Worm (Caenorhabditis elegans) whole organism, dauer: ENCODE results near the gene dlat-1.

Experiments
- unc-62 ChIP-seq: sonication (generic microtip); optimal IDR thresholded peaks from 2 replicates; lab custom pipeline; 2017; ENCODE audit warnings: missing biosample characterization, missing genetic modification reagents, missing genetic modification characterization

Gene dlat-1

ce11 chrV:14396123-14396669, 50.9 kb downstream of the dlat-1 start:
- no peak for TF ChIP-seq unc-62 (GFP tag; lab: Kevin White, UChicago)
